Worm (Caenorhabditis elegans): ENCODE measurements around the gene Y42G9A.2.
A peak's percentile ranks its signal among the peaks of the same experiment; 100 is the strongest.

The Y42G9A.2 gene

DNA sequence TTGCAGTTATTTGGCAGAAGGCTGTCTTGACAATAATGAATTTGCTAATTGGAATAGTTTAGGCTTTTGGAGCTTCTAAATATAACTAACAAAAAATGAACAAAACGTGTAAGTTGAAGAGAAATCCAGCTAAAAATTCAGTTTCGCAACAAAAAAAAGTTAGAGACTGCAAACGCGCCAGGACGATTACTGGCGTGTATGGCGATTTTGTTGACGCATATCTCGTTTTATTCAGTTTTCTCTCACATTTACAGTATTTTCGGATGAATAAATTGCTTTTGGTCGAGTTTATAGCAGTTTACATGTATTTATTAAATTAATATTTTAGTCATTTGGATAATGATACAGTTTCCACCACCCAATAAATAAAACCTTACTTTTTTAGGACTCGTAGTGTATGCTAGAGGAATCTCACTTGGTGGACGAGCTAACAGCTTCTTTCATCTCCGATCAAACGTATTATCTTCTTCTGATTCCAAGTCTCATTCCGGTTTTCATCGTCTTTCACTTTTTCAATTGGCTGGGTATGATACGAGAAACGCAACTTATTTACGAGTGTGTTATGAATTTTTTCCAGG lies 25.1 kb downstream of the Y42G9A.2 start, which contains the start of the genes abcf-3 and F42A10.5 (continued):
- TF ChIP-seq Y95B8A.8 (GFP tag; IDR thresholded peaks at IDR 0.05) (no peak), K11D2.4 (GFP tag; IDR thresholded peaks at IDR 0.05) (no peak), ztf-25 (GFP tag; IDR thresholded peaks at IDR 0.05) (no peak), T26A5.8 (tag; optimal IDR thresholded peaks at IDR 0.05) (no peak), attf-5 (GFP tag; optimal IDR thresholded peaks at IDR 0.05) (peak; percentile 33), F22D6.2 (tag; optimal IDR thresholded peaks at IDR 0.05) (no peak), ceh-27 (GFP tag; optimal IDR thresholded peaks at IDR 0.05) (no peak), ccch-3 (GFP tag; optimal IDR thresholded peaks at IDR 0.05) (no peak), ZK185.1 (tag; optimal IDR thresholded peaks at IDR 0.05; ENCODE audit: poor library complexity, severe bottlenecking) (no peak), atf-7 (tag; optimal IDR thresholded peaks at IDR 0.05) (no peak), F39B2.1 (GFP tag; IDR thresholded peaks at IDR 0.05) (no peak), lin-26 (GFP tag; IDR thresholded peaks at IDR 0.05) (no peak), C06A6.2 (GFP tag; conservative IDR thresholded peaks at IDR 0.05) (no peak), ztf-26 (tag; optimal IDR thresholded peaks at IDR 0.05) (no peak), ceh-40 (GFP tag; IDR thresholded peaks at IDR 0.05) (no peak), madf-3 (GFP tag; IDR thresholded peaks at IDR 0.05) (no peak), attf-3 (GFP tag; conservative IDR thresholded peaks at IDR 0.05) (0 out of 2 replicates have a peak, but pooled peaks have one; percentile 12), snpc-1.3 (tag; optimal IDR thresholded peaks at IDR 0.05; ENCODE audit: insufficient read depth) (peak; percentile 67), aptf-2 (GFP tag; conservative IDR thresholded peaks at IDR 0.05) (no peak), tbp1 (GFP tag; optimal IDR thresholded peaks at IDR 0.05) (peak; percentile 23), nfya-1 (tag; optimal IDR thresholded peaks at IDR 0.05; ENCODE audit: borderline replicate concordance, insufficient read depth) (no peak), ztf-18 (tag; optimal IDR thresholded peaks at IDR 0.05) (peak; percentile 94), F33H1.4 (GFP tag; IDR thresholded peaks at IDR 0.05) (peak; percentile 58), die-1 (tag; optimal IDR thresholded peaks at IDR 0.05) (no peak), Y53G8AR.9 (GFP tag; conservative IDR thresholded peaks at IDR 0.05) (0 out of 2 replicates have a peak, but pooled peaks have one; percentile 58), tbx-9 (tag; optimal IDR thresholded peaks at IDR 0.05; ENCODE audit: borderline replicate concordance) (no peak), snpc-3.4 (tag; optimal IDR thresholded peaks at IDR 0.05) (peak; percentile 29), egl-18 (GFP tag; IDR thresholded peaks at IDR 0.05) (no peak), snpc-1.1 (tag; optimal IDR thresholded peaks at IDR 0.05; ENCODE audit: insufficient read depth) (no peak)

DNA sequence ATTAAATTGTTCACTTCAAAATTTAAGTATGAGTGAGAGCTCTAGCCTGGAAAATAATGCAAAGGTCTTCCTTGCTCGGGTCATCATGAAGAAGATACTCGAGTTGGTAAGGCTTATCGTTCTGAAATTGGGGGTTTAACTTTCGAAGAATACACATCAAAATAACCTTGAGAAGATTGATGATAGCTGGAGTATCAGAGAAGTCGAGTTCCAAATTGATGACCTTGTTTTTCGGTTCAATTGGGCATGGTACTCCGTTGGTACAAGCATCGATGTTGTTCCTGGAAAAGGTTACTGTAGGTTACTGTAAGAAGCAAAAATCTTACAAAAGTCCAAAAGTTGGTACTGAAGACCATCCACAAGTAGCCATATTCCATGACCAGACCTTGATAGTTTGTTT lies 28.2 kb downstream of the Y42G9A.2 start:
- no peak for TF ChIP-seq ets-4 (GFP tag; optimal IDR thresholded peaks at IDR 0.05)
- no peak for TF ChIP-seq attf-5 (GFP tag; optimal IDR thresholded peaks at IDR 0.05)
- no peak for TF ChIP-seq B0336.3 (GFP tag; IDR thresholded peaks at IDR 0.05)
- TF ChIP-seq Y67H2A.10 (GFP tag; conservative IDR thresholded peaks at IDR 0.05), result no peak
- TF ChIP-seq Y53G8AR.9 (GFP tag; conservative IDR thresholded peaks at IDR 0.05), result no peak
- no peak for TF ChIP-seq hlh-26 (GFP tag; conservative IDR thresholded peaks at IDR 0.05)
- TF ChIP-seq fkh-3 (tag; optimal IDR thresholded peaks at IDR 0.05), result no peak
- TF ChIP-seq F39B2.1 (GFP tag; IDR thresholded peaks at IDR 0.05), result 0 out of 2 replicates have a peak, but pooled peaks have one; percentile 52
- no peak for TF ChIP-seq cebp-1 (GFP tag; IDR thresholded peaks at IDR 0.05)
- TF ChIP-seq cebp-1 (tag; optimal IDR thresholded peaks at IDR 0.05), result no peak
- TF ChIP-seq ztf-18 (tag; optimal IDR thresholded peaks at IDR 0.05), result no peak
- peak; percentile 61 for TF ChIP-seq hrde-1 (tag; optimal IDR thresholded peaks at IDR 0.05; ENCODE audit: borderline replicate concordance)
- no peak for TF ChIP-seq sdz-38 (tag; optimal IDR thresholded peaks at IDR 0.05)
- no peak for TF ChIP-seq akir-1 (GFP tag; optimal IDR thresholded peaks at IDR 0.05)
- TF ChIP-seq nhr-27 (tag; optimal IDR thresholded peaks at IDR 0.05), result no peak
- TF ChIP-seq madf-6 (GFP tag; IDR thresholded peaks at IDR 0.05), result no peak
- TF ChIP-seq C17E4.6 (GFP tag; IDR thresholded peaks at IDR 0.05), result no peak
- TF ChIP-seq chd-7 (tag; optimal IDR thresholded peaks at IDR 0.05), result no peak
- no peak for TF ChIP-seq hmg-20 (GFP tag; IDR thresholded peaks at IDR 0.05)
- TF ChIP-seq nfyb-1 (GFP tag; IDR thresholded peaks at IDR 0.05), result 0 out of 2 replicates have a peak, but pooled peaks have one; percentile 30

Measured in whole organism, young adult.